Fruit fly (Drosophila melanogaster) whole organism, embryonic: ENCODE results near the gene Rlb1.

Experiments used
- Atf-2 ChIP-seq: fragments of 200-800 bp; sonication (Bioruptor generic); optimal IDR thresholded peaks from 2 replicates; lab custom pipeline; 2016; ENCODE audit warnings: missing biosample characterization, missing genetic modification characterization
- Awh ChIP-seq: fragments of 200-800 bp; sonication (Bioruptor generic); IDR thresholded peaks from 2 replicates; pipeline ENCODE4, ENCODE4 v1.3.6; 2022; ENCODE audit warnings: missing biosample characterization, missing genetic modification characterization
- CG10321 ChIP-seq: fragments of 200-800 bp; sonication (Bioruptor generic); IDR thresholded peaks from 2 replicates; pipeline ENCODE4 v1.3.6; 2022; ENCODE audit warnings: missing biosample characterization, missing genetic modification characterization
- CG12155 ChIP-seq: fragments of 200-800 bp; sonication (Bioruptor generic); optimal IDR thresholded peaks from 3 replicates; lab custom pipeline; 2016; ENCODE audit warnings: missing biosample characterization, missing genetic modification characterization
- CG12219 ChIP-seq: fragments of 200-800 bp; sonication (Bioruptor generic); optimal IDR thresholded peaks from 3 replicates; lab custom pipeline; 2018; ENCODE audit warnings: missing biosample characterization, mild to moderate bottlenecking, missing genetic modification characterization
- CG12942 ChIP-seq: fragments of 200-800 bp; sonication (Bioruptor generic); optimal IDR thresholded peaks from 3 replicates; lab custom pipeline; 2016; ENCODE audit warnings: missing biosample characterization, missing genetic modification characterization
- CG14860 ChIP-seq: fragments of 200-800 bp; sonication (Bioruptor generic); IDR thresholded peaks from 3 replicates; pipeline ENCODE4 v1.3.6; 2022; ENCODE audit warnings: missing biosample characterization, missing genetic modification characterization; ENCODE audit not compliant: partially characterized antibody
- CG14965 ChIP-seq: fragments of 200-800 bp; sonication (Bioruptor generic); optimal IDR thresholded peaks from 2 replicates; lab custom pipeline; 2016; ENCODE audit warnings: missing biosample characterization, missing genetic modification characterization, borderline replicate concordance
- CG1529 ChIP-seq: fragments of 200-800 bp; sonication (Bioruptor generic); optimal IDR thresholded peaks from 3 replicates; lab custom pipeline; 2018; ENCODE audit warnings: missing biosample characterization, missing genetic modification characterization
- CG17186 ChIP-seq: fragments of 200-800 bp; sonication (Bioruptor generic); optimal IDR thresholded peaks from 3 replicates; lab custom pipeline; 2017; ENCODE audit warnings: missing biosample characterization, missing genetic modification reagents, missing genetic modification characterization
- CG1792 ChIP-seq: fragments of 200-800 bp; sonication (Bioruptor generic); optimal IDR thresholded peaks from 2 replicates; lab custom pipeline; 2016; ENCODE audit warnings: missing biosample characterization, missing genetic modification characterization
- CG18476 ChIP-seq: fragments of 200-800 bp; sonication (Bioruptor generic); optimal IDR thresholded peaks from 2 replicates; lab custom pipeline; 2016; ENCODE audit warnings: missing biosample characterization, mild to moderate bottlenecking, missing genetic modification characterization
- CG2116 ChIP-seq: fragments of 200-800 bp; sonication (Bioruptor generic); optimal IDR thresholded peaks from 3 replicates; lab custom pipeline; 2018; ENCODE audit warnings: missing biosample characterization, mild to moderate bottlenecking, missing genetic modification characterization
- CG31441 ChIP-seq: fragments of 200-800 bp; sonication (Bioruptor generic); IDR thresholded peaks from 2 replicates; pipeline ENCODE4 v1.3.6; 2022; ENCODE audit warnings: missing biosample characterization, missing genetic modification characterization
- CG3995 ChIP-seq: fragments of 200-800 bp; sonication (Bioruptor generic); optimal IDR thresholded peaks from 3 replicates; lab custom pipeline; 2016; ENCODE audit warnings: missing biosample characterization, missing genetic modification characterization
- CG4328 ChIP-seq: fragments of 200-800 bp; sonication (Bioruptor generic); optimal IDR thresholded peaks from 3 replicates; lab custom pipeline; 2017; ENCODE audit warnings: missing biosample characterization, missing genetic modification reagents, missing genetic modification characterization
- CG6654 ChIP-seq: fragments of 200-800 bp; sonication (Bioruptor generic); optimal IDR thresholded peaks from 2 replicates; lab custom pipeline; 2017; ENCODE audit warnings: missing biosample characterization, mild to moderate bottlenecking, missing genetic modification characterization
- CG7357 ChIP-seq: fragments of 200-800 bp; sonication (Bioruptor generic); IDR thresholded peaks from 3 replicates; pipeline ENCODE4 v1.3.6; 2022; ENCODE audit warnings: missing biosample characterization, missing genetic modification characterization
- D19B ChIP-seq: fragments of 200-800 bp; sonication (Bioruptor generic); optimal IDR thresholded peaks from 2 replicates; lab custom pipeline; 2017; ENCODE audit warnings: missing biosample characterization, mild to moderate bottlenecking, missing genetic modification characterization
- Dad ChIP-seq: fragments of 200-800 bp; sonication (Bioruptor generic); optimal IDR thresholded peaks from 3 replicates; lab custom pipeline; 2016; ENCODE audit warnings: missing biosample characterization, missing genetic modification characterization
- Deaf1 ChIP-seq: fragments of 200-800 bp; optimal IDR thresholded peaks from 3 replicates; lab custom pipeline; 2019; ENCODE audit warnings: missing biosample characterization, mild to moderate bottlenecking, missing genetic modification characterization, moderate library complexity
- Dfd ChIP-seq, 2 experiments: fragments of >200 bp; optimal IDR thresholded peaks; 2 replicates each; lab custom pipeline; 2017; ENCODE audit warnings: missing biosample characterization in 2 of 2, missing genetic modification characterization in 2 of 2
- Drgx ChIP-seq: fragments of 200-800 bp; sonication (Bioruptor generic); IDR thresholded peaks from 2 replicates; pipeline ENCODE4 v1.3.6; 2022; ENCODE audit warnings: missing biosample characterization, missing genetic modification characterization
- Eip74EF ChIP-seq, 2 experiments: fragments of 200-800 bp in 1 of 2; fragments of >200 bp in 1 of 2; sonication (Bioruptor generic) in 1 of 2; optimal IDR thresholded peaks; 2 replicates each; lab custom pipeline; 2017 to 2019; ENCODE audit warnings: missing biosample characterization in 2 of 2, missing genetic modification characterization in 2 of 2, mild to moderate bottlenecking in 1 of 2, moderate library complexity in 1 of 2
- Gsc ChIP-seq: fragments of 200-800 bp; sonication (Bioruptor generic); IDR thresholded peaks from 2 replicates; pipeline ENCODE4 v1.3.6; 2022; ENCODE audit warnings: missing biosample characterization, missing genetic modification characterization
- MTF-1 ChIP-seq: fragments of 200-800 bp; sonication (Bioruptor generic); optimal IDR thresholded peaks from 2 replicates; lab custom pipeline; 2018; ENCODE audit warnings: missing biosample characterization, mild to moderate bottlenecking, missing genetic modification characterization, borderline replicate concordance
- Oaz ChIP-seq: fragments of 200-800 bp; sonication (Bioruptor generic); IDR thresholded peaks from 2 replicates; pipeline ENCODE4 v1.3.6; 2022; ENCODE audit warnings: missing biosample characterization, missing genetic modification characterization
- PHDP ChIP-seq: fragments of 200-800 bp; sonication (Bioruptor generic); optimal IDR thresholded peaks from 3 replicates; lab custom pipeline; 2018; ENCODE audit warnings: missing biosample characterization, mild to moderate bottlenecking, missing genetic modification characterization, moderate library complexity
- Ravus ChIP-seq: fragments of 200-800 bp; sonication (Bioruptor generic); IDR thresholded peaks from 2 replicates; pipeline ENCODE4 v1.3.6; 2022; ENCODE audit warnings: missing biosample characterization, missing genetic modification characterization
- Tbp ChIP-seq: fragments of >200 bp; optimal IDR thresholded peaks from 2 replicates; lab custom pipeline; 2018; ENCODE audit warnings: missing biosample characterization, missing genetic modification characterization
- Xbp1 ChIP-seq: fragments of 200-800 bp; sonication (Bioruptor generic); optimal IDR thresholded peaks from 3 replicates; lab custom pipeline; 2016; ENCODE audit warnings: missing biosample characterization, mild to moderate bottlenecking, missing genetic modification characterization
- amos ChIP-seq: fragments of 200-800 bp; sonication (Bioruptor generic); IDR thresholded peaks from 2 replicates; pipeline ENCODE4 v1.3.6; 2022; ENCODE audit warnings: missing biosample characterization, missing genetic modification characterization; ENCODE audit not compliant: partially characterized antibody
- ash1 ChIP-seq: fragments of 200-800 bp; sonication (Bioruptor generic); optimal IDR thresholded peaks from 2 replicates; lab custom pipeline; 2018; ENCODE audit warnings: missing biosample characterization, mild to moderate bottlenecking, missing genetic modification characterization
- bbx ChIP-seq: fragments of 200-800 bp; sonication (Bioruptor generic); IDR thresholded peaks from 2 replicates; pipeline ENCODE4 v1.3.6; 2022; ENCODE audit warnings: missing biosample characterization, missing genetic modification characterization; ENCODE audit not compliant: partially characterized antibody
- cwo ChIP-seq: fragments of 200-800 bp; sonication (Bioruptor generic); optimal IDR thresholded peaks from 3 replicates; lab custom pipeline; 2017; ENCODE audit warnings: missing biosample characterization, missing genetic modification characterization, mild to moderate bottlenecking, moderate library complexity, missing genetic modification reagents
- dysf ChIP-seq: fragments of 200-800 bp; sonication (Bioruptor generic); IDR thresholded peaks from 3 replicates; pipeline ENCODE4 v1.3.6; 2022; ENCODE audit warnings: missing biosample characterization, missing genetic modification characterization
- emc ChIP-seq: fragments of 200-800 bp; sonication (Bioruptor generic); optimal IDR thresholded peaks from 2 replicates; lab custom pipeline; 2016; ENCODE audit warnings: missing biosample characterization, missing genetic modification characterization
- esg ChIP-seq: fragments of 200-800 bp; sonication (Bioruptor generic); conservative IDR thresholded peaks from 2 replicates; pipeline ENCODE4 v1.3.6; 2022; ENCODE audit warnings: missing biosample characterization, missing genetic modification characterization
- ftz-f1 ChIP-seq: fragments of 200-800 bp; sonication (Bioruptor generic); optimal IDR thresholded peaks from 2 replicates; lab custom pipeline; 2016; ENCODE audit warnings: missing biosample characterization, missing genetic modification characterization
- ind ChIP-seq: fragments of 200-800 bp; sonication (Bioruptor generic); optimal IDR thresholded peaks from 3 replicates; lab custom pipeline; 2016; ENCODE audit warnings: missing biosample characterization, missing genetic modification characterization
- klu ChIP-seq: fragments of 200-800 bp; sonication (Bioruptor generic); IDR thresholded peaks from 2 replicates; pipeline ENCODE4 v1.3.6; 2022; ENCODE audit warnings: missing biosample characterization, missing genetic modification characterization
- maf-S ChIP-seq: fragments of 200-800 bp; sonication (Bioruptor generic); optimal IDR thresholded peaks from 2 replicates; lab custom pipeline; 2016; ENCODE audit warnings: missing biosample characterization, missing genetic modification characterization
- pb ChIP-seq: fragments of 200-800 bp; sonication (Bioruptor generic); optimal IDR thresholded peaks from 3 replicates; lab custom pipeline; 2016; ENCODE audit warnings: missing biosample characterization, missing genetic modification characterization
- salm ChIP-seq: fragments of 200-800 bp; sonication (Bioruptor generic); optimal IDR thresholded peaks from 2 replicates; lab custom pipeline; 2018; ENCODE audit warnings: missing biosample characterization, mild to moderate bottlenecking, missing genetic modification characterization
- seq ChIP-seq: fragments of 200-800 bp; sonication (Bioruptor generic); IDR thresholded peaks from 2 replicates; pipeline ENCODE4 v1.3.6; 2022; ENCODE audit warnings: missing biosample characterization, missing genetic modification characterization
- sqz ChIP-seq: fragments of 200-800 bp; sonication (Bioruptor generic); optimal IDR thresholded peaks from 3 replicates; lab custom pipeline; 2018; ENCODE audit warnings: missing biosample characterization, mild to moderate bottlenecking, missing genetic modification characterization
- stwl ChIP-seq: fragments of 200-800 bp; sonication (Bioruptor generic); optimal IDR thresholded peaks from 3 replicates; lab custom pipeline; 2018; ENCODE audit warnings: missing biosample characterization, mild to moderate bottlenecking, missing genetic modification characterization, moderate library complexity
- tx ChIP-seq: fragments of 200-800 bp; sonication (Bioruptor generic); optimal IDR thresholded peaks from 2 replicates; lab custom pipeline; 2016; ENCODE audit warnings: missing biosample characterization, missing genetic modification characterization
- vvl ChIP-seq: fragments of 200-800 bp; sonication (Bioruptor generic); IDR thresholded peaks from 2 replicates; pipeline ENCODE4 v1.3.6; 2022; ENCODE audit warnings: missing biosample characterization, missing genetic modification characterization
- wek ChIP-seq: fragments of 200-800 bp; sonication (Bioruptor generic); optimal IDR thresholded peaks from 3 replicates; lab custom pipeline; 2018; ENCODE audit warnings: missing biosample characterization, mild to moderate bottlenecking, missing genetic modification characterization, moderate library complexity
- zen ChIP-seq: fragments of 200-800 bp; sonication (Bioruptor generic); optimal IDR thresholded peaks from 3 replicates; lab custom pipeline; 2018; ENCODE audit warnings: missing biosample characterization, mild to moderate bottlenecking, missing genetic modification characterization, moderate library complexity

Gene Rlb1

DNA sequence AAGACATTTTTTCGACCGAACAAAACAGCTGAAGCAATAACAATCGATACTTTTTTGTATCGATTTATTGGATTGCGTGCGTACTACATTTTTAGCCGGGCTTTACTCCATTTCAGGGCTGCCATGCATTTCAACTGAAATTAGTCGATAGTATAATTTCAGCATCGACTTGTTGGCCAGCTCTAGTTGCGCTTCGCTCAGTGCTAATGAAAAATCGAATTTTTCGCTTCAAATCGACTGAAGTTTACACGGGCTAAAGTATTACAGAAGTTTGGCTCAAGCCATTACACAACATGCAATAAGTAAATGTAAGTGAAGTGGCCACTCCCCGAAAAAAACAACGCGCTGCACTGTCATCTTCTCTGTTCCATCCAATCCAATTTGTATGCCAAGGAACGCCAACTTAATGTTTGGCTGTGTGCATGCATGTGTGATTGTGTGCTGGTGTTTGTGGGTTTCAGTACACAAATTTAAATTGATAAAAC, 2.8 kb downstream of the Rlb1 start, which contains the start of the genes mRpL47, CG8176 and Kdm3 (continued):
- TF ChIP-seq CG6654 (GFP tag; lab: Kevin White, UChicago) (no peak), CG12219 (GFP tag; lab: Kevin White, UChicago) (no peak), amos (GFP tag; lab: Robert Waterston, UW) (no peak), CG17186 (peak; percentile 97), CG10321 (GFP tag; lab: Robert Waterston, UW) (no peak), Tbp (no peak), sqz (GFP tag; lab: Kevin White, UChicago) (peak; percentile 51), dysf (GFP tag; lab: Robert Waterston, UW) (no peak), CG14965 (no peak), Atf-2 (GFP tag; lab: Kevin White, UChicago) (peak; percentile 61), Awh (GFP tag; lab: Robert Waterston, UW) (no peak), CG31441 (no peak), CG12942 (GFP tag; lab: Kevin White, UChicago) (peak; percentile 61), CG1792 (GFP tag; lab: Kevin White, UChicago) (peak; percentile 74), Drgx (GFP tag; lab: Robert Waterston, UW) (no peak), stwl (tag; lab: Kevin White, UChicago) (peak; percentile 70), cwo (no peak), CG7357 (GFP tag; lab: Robert Waterston, UW) (no peak), tx (GFP tag; lab: Kevin White, UChicago) (peak; percentile 70), CG18476 (GFP tag; lab: Kevin White, UChicago) (no peak), CG12155 (peak; percentile 70), CG1529 (GFP tag; lab: Kevin White, UChicago) (no peak), bbx (GFP tag; lab: Robert Waterston, UW) (no peak), CG2116 (GFP tag; lab: Kevin White, UChicago) (peak; percentile 93), ash1 (no peak), vvl (GFP tag; lab: Robert Waterston, UW) (no peak), Eip74EF (GFP tag; optimal IDR thresholded peaks at IDR 0.05; lab: Kevin White, UChicago) (no peak), ind (GFP tag; lab: Kevin White, UChicago) (peak; percentile 61), zen (peak; percentile 66), Dad (GFP tag; lab: Kevin White, UChicago) (peak; percentile 72), wek (GFP tag; lab: Kevin White, UChicago) (no peak), Oaz (no peak), Gsc (no peak), maf-S (GFP tag; lab: Kevin White, UChicago) (peak; percentile 54), CG14860 (GFP tag; lab: Robert Waterston, UW) (no peak), emc (GFP tag; lab: Kevin White, UChicago) (peak; percentile 43), Xbp1 (peak; percentile 71), salm (no peak), Dfd (GFP tag; optimal IDR thresholded peaks at IDR 0.05; lab: Kevin White, UChicago) (no peak), klu (no peak), Deaf1 (tag; lab: Kevin White, UChicago) (peak; percentile 40), PHDP (peak; percentile 1), seq (GFP tag; lab: Robert Waterston, UW) (no peak), MTF-1 (GFP tag; lab: Kevin White, UChicago) (no peak), CG4328 (GFP tag; lab: Kevin White, UChicago) (no peak), esg (GFP tag; lab: Robert Waterston, UW) (no peak), CG3995 (no peak), pb (GFP tag; lab: Kevin White, UChicago) (peak; percentile 33), Ravus (no peak), ftz-f1 (GFP tag; lab: Kevin White, UChicago) (peak; percentile 26), D19B (no peak)
